Fruit fly (Drosophila melanogaster): ENCODE results near the gene CG15399.

The CG15399 gene

DNA sequence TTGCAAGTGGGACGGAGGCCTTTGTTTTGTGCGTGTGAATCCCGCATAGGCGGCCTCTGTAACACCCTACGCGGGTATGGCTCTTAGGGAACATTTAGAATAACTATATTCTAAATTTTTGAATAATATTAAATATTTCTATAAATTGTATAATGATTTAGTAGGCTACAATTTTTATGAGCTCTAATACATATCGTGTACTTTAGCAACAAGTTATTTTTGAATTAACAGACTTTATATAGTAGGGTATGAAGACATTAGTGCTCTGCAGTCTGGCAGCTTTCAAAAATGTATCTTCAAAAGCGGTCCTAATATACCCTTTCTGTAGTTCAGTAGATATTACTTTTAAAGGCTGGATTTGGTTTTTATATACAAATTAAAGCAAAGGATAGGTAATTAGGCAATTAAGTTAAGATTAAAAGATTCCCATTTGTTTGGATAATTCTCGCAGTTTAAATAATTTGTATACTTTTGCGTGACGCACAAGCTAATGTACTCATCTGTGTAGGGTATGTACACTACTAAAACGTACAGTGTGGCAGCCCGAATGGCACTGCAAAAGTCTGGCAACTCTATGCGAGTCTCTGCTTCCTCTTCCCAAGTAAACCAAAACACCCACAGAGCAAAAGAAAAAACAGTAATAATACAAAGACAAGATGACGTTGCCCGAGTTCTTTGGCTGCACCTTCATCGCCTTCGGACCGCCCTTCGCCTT lies 5.8 kb downstream of the CG15399 start, which contains the start of the genes Snx21 and aph-1 (continued):
- TF ChIP-seq Dref (GFP tag; IDR thresholded peaks at IDR 0.05) (peak; percentile 38), Ets65A (GFP tag) (peak; percentile 97), Hand (GFP tag; optimal IDR thresholded peaks at IDR 0.05) (peak; percentile 88), CG11695 (GFP tag; IDR thresholded peaks at IDR 0.05) (peak; percentile 93), Hmx (GFP tag; optimal IDR thresholded peaks at IDR 0.05) (peak; percentile 77), gsb-n (tag; optimal IDR thresholded peaks at IDR 0.05) (peak; percentile 90), scrt (GFP tag; optimal IDR thresholded peaks at IDR 0.05) (peak; percentile 90), caup (GFP tag; optimal IDR thresholded peaks at IDR 0.05; ENCODE audit: severe bottlenecking) (peak; percentile 92), CG5245 (GFP tag; optimal IDR thresholded peaks at IDR 0.05) (peak; percentile 85), Max (GFP tag; optimal IDR thresholded peaks at IDR 0.05) (peak; percentile 91), CG7987 (GFP tag; optimal IDR thresholded peaks at IDR 0.05) (peak; percentile 67), unc-4 (GFP tag; IDR thresholded peaks at IDR 0.05; ENCODE audit: partially characterized antibody) (no peak), vvl (GFP tag; IDR thresholded peaks at IDR 0.05) (peak; percentile 94), CG1603 (tag; optimal IDR thresholded peaks at IDR 0.05) (peak; percentile 73), CG15514 (GFP tag; optimal IDR thresholded peaks at IDR 0.05) (peak; percentile 84), CG12071 (GFP tag; optimal IDR thresholded peaks at IDR 0.05) (peak; percentile 63), CG17912 (GFP tag; optimal IDR thresholded peaks at IDR 0.05) (peak; percentile 77), Hr51 (GFP tag; optimal IDR thresholded peaks at IDR 0.05) (peak; percentile 90 to 95), pho (GFP tag; optimal IDR thresholded peaks at IDR 0.05) (peak; percentile 81), MTF-1 (GFP tag; optimal IDR thresholded peaks at IDR 0.05; ENCODE audit: borderline replicate concordance) (peak; percentile 50), peb (GFP tag; IDR thresholded peaks at IDR 0.05) (peak; percentile 81), zen (tag; optimal IDR thresholded peaks at IDR 0.05) (peak; percentile 89), CG3407 (GFP tag; optimal IDR thresholded peaks at IDR 0.05) (peak; percentile 83), NFAT (GFP tag; IDR thresholded peaks at IDR 0.05) (peak; percentile 87), Asciz (GFP tag; optimal IDR thresholded peaks at IDR 0.05) (peak; percentile 84), CG4282 (GFP tag; optimal IDR thresholded peaks at IDR 0.05) (peak; percentile 64), CG14965 (GFP tag; optimal IDR thresholded peaks at IDR 0.05; ENCODE audit: borderline replicate concordance) (no peak), bsh (GFP tag; optimal IDR thresholded peaks at IDR 0.05) (peak; percentile 64 to 93), zfh1 (GFP tag; IDR thresholded peaks at IDR 0.05) (peak; percentile 86), mirr (GFP tag; optimal IDR thresholded peaks at IDR 0.05) (peak; percentile 55), CG7372 (GFP tag; IDR thresholded peaks at IDR 0.05) (peak; percentile 85), aop (GFP tag; IDR thresholded peaks at IDR 0.05) (0 out of 2 replicates have a peak, but pooled peaks have one; percentile 18), CG18262 (tag; optimal IDR thresholded peaks at IDR 0.05) (peak; percentile 93), CG11560 (tag; IDR thresholded peaks at IDR 0.05) (peak; percentile 81; the same call in 2 of the 3 replicates), prd (optimal IDR thresholded peaks at IDR 0.05) (no peak), prd (GFP tag; IDR thresholded peaks at IDR 0.05) (peak; percentile 93), hth (optimal IDR thresholded peaks at IDR 0.05) (no peak), ATbp (GFP tag; optimal IDR thresholded peaks at IDR 0.05) (peak; percentile 88), CkIIα-i1 (GFP tag; IDR thresholded peaks at IDR 0.05) (no peak), zen2 (GFP tag; IDR thresholded peaks at IDR 0.05; ENCODE audit: partially characterized antibody) (no peak), TFAM (GFP tag; optimal IDR thresholded peaks at IDR 0.05) (peak; percentile 16), CG31224 (GFP tag; IDR thresholded peaks at IDR 0.05) (peak; percentile 80), CG14050 (GFP tag; IDR thresholded peaks at IDR 0.05) (peak; percentile 77), Neu2 (GFP tag; optimal IDR thresholded peaks at IDR 0.05; ENCODE audit: borderline replicate concordance) (peak; percentile 71), MBD-R2 (GFP tag; IDR thresholded peaks at IDR 0.05) (peak; percentile 84; the same call in 1 of the 2 replicates), CG6689 (GFP tag; IDR thresholded peaks at IDR 0.05) (peak; percentile 91), HmgD (GFP tag; optimal IDR thresholded peaks at IDR 0.05) (peak; percentile 81), Oli (tag; optimal IDR thresholded peaks at IDR 0.05) (peak; percentile 94), slp2 (GFP tag; optimal IDR thresholded peaks at IDR 0.05) (peak; percentile 78)

Data from whole organism, embryonic.